Fruit fly (Drosophila melanogaster) whole organism, embryonic: ENCODE data around the gene CG1233.
A peak's percentile ranks its signal among the peaks of the same experiment; 100 is the strongest.

ENCODE experiments used
- Asciz ChIP-seq: fragments of 200-800 bp; sonication (Bioruptor generic); optimal IDR thresholded peaks from 2 replicates; lab custom pipeline; 2017; ENCODE audit warnings: missing biosample characterization, mild to moderate bottlenecking, missing genetic modification characterization, missing genetic modification reagents
- Atf3 ChIP-seq: fragments of 200-800 bp; sonication (Bioruptor generic); optimal IDR thresholded peaks from 3 replicates; lab custom pipeline; 2016; ENCODE audit warnings: missing biosample characterization, missing genetic modification characterization
- CG10147 ChIP-seq: fragments of 200-800 bp; sonication (Bioruptor generic); optimal IDR thresholded peaks from 2 replicates; lab custom pipeline; 2019; ENCODE audit warnings: missing biosample characterization, mild to moderate bottlenecking, missing genetic modification characterization, moderate library complexity
- CG10543 ChIP-seq: fragments of 200-800 bp; sonication (Bioruptor generic); optimal IDR thresholded peaks from 3 replicates; lab custom pipeline; 2017; ENCODE audit warnings: missing biosample characterization, mild to moderate bottlenecking, missing genetic modification characterization, moderate library complexity
- CG10654 ChIP-seq: fragments of 200-800 bp; sonication (Bioruptor generic); optimal IDR thresholded peaks from 2 replicates; lab custom pipeline; 2016; ENCODE audit warnings: missing biosample characterization, missing genetic modification characterization
- CG11398 ChIP-seq: fragments of 200-800 bp; sonication (Bioruptor generic); optimal IDR thresholded peaks from 2 replicates; lab custom pipeline; 2016; ENCODE audit warnings: missing biosample characterization, missing genetic modification characterization
- CG11723 ChIP-seq: fragments of 200-800 bp; sonication (Bioruptor generic); optimal IDR thresholded peaks from 2 replicates; lab custom pipeline; 2017; ENCODE audit warnings: missing biosample characterization, mild to moderate bottlenecking, missing genetic modification characterization
- CG12104 ChIP-seq: fragments of 200-800 bp; sonication (Bioruptor generic); optimal IDR thresholded peaks from 3 replicates; lab custom pipeline; 2016; ENCODE audit warnings: missing biosample characterization, missing genetic modification characterization
- CG1233 ChIP-seq: fragments of 200-800 bp; sonication (Bioruptor generic); optimal IDR thresholded peaks from 4 replicates; lab custom pipeline; 2018; ENCODE audit warnings: missing biosample characterization, mild to moderate bottlenecking, missing genetic modification characterization
- CG13624 ChIP-seq: fragments of 200-800 bp; sonication (Bioruptor generic); optimal IDR thresholded peaks from 2 replicates; lab custom pipeline; 2016; ENCODE audit warnings: missing biosample characterization, missing genetic modification characterization
- CG15269 ChIP-seq: fragments of 200-800 bp; sonication (Bioruptor generic); optimal IDR thresholded peaks from 2 replicates; lab custom pipeline; 2018; ENCODE audit warnings: missing biosample characterization, mild to moderate bottlenecking, missing genetic modification characterization, moderate library complexity
- CG1603 ChIP-seq: fragments of 200-800 bp; sonication (Bioruptor generic); optimal IDR thresholded peaks from 2 replicates; lab custom pipeline; 2019; ENCODE audit warnings: missing biosample characterization, mild to moderate bottlenecking, missing genetic modification characterization, moderate library complexity
- CG1647 ChIP-seq: fragments of 200-800 bp; sonication (Bioruptor generic); optimal IDR thresholded peaks from 3 replicates; lab custom pipeline; 2016; ENCODE audit warnings: missing biosample characterization, missing genetic modification characterization
- CG3163 ChIP-seq: fragments of 200-800 bp; sonication (Bioruptor generic); optimal IDR thresholded peaks from 3 replicates; lab custom pipeline; 2016; ENCODE audit warnings: missing biosample characterization, missing genetic modification characterization
- CG34224 ChIP-seq: fragments of 200-800 bp; sonication (Bioruptor generic); IDR thresholded peaks from 3 replicates; pipeline ENCODE4 v1.3.6; 2022; ENCODE audit warnings: missing biosample characterization, missing genetic modification characterization; ENCODE audit not compliant: partially characterized antibody
- CG5245 ChIP-seq: fragments of 200-800 bp; sonication (Bioruptor generic); optimal IDR thresholded peaks from 3 replicates; lab custom pipeline; 2016; ENCODE audit warnings: missing biosample characterization, missing genetic modification characterization
- CG7357 ChIP-seq: fragments of 200-800 bp; sonication (Bioruptor generic); IDR thresholded peaks from 3 replicates; pipeline ENCODE4 v1.3.6; 2022; ENCODE audit warnings: missing biosample characterization, missing genetic modification characterization
- CG8281 ChIP-seq: fragments of 200-800 bp; sonication (Bioruptor generic); optimal IDR thresholded peaks from 2 replicates; lab custom pipeline; 2018; ENCODE audit warnings: missing biosample characterization, mild to moderate bottlenecking, missing genetic modification characterization, moderate library complexity
- CG9876 ChIP-seq: fragments of 200-800 bp; sonication (Bioruptor generic); optimal IDR thresholded peaks from 2 replicates; lab custom pipeline; 2016; ENCODE audit warnings: missing biosample characterization, missing genetic modification characterization
- D19B ChIP-seq: fragments of 200-800 bp; sonication (Bioruptor generic); optimal IDR thresholded peaks from 2 replicates; lab custom pipeline; 2017; ENCODE audit warnings: missing biosample characterization, mild to moderate bottlenecking, missing genetic modification characterization
- Deaf1 ChIP-seq: fragments of 200-800 bp; optimal IDR thresholded peaks from 3 replicates; lab custom pipeline; 2019; ENCODE audit warnings: missing biosample characterization, mild to moderate bottlenecking, missing genetic modification characterization, moderate library complexity
- Elba2 ChIP-seq: fragments of 200-800 bp; sonication (Bioruptor generic); optimal IDR thresholded peaks from 3 replicates; lab custom pipeline; 2016; ENCODE audit warnings: missing biosample characterization, missing genetic modification characterization
- Hand ChIP-seq: fragments of 200-800 bp; sonication (Bioruptor generic); optimal IDR thresholded peaks from 2 replicates; lab custom pipeline; 2017; ENCODE audit warnings: mild to moderate bottlenecking, missing biosample characterization, missing genetic modification reagents, missing genetic modification characterization
- Mrtf ChIP-seq: fragments of 200-800 bp; sonication (Bioruptor generic); IDR thresholded peaks from 3 replicates; pipeline ENCODE4 v1.3.6; 2022; ENCODE audit warnings: missing biosample characterization, missing genetic modification characterization
- NfI ChIP-seq: fragments of 200-800 bp; sonication (Bioruptor generic); optimal IDR thresholded peaks from 3 replicates; lab custom pipeline; 2018; ENCODE audit warnings: missing biosample characterization, mild to moderate bottlenecking, missing genetic modification characterization, moderate library complexity
- Oli ChIP-seq: fragments of 200-800 bp; sonication (Bioruptor generic); optimal IDR thresholded peaks from 2 replicates; lab custom pipeline; 2018; ENCODE audit warnings: missing biosample characterization, mild to moderate bottlenecking, missing genetic modification characterization, moderate library complexity
- Pdp1 ChIP-seq, 2 experiments: fragments of 200-800 bp; sonication (Bioruptor generic); optimal IDR thresholded peaks; 3 replicates each; lab custom pipeline; 2016; ENCODE audit warnings: missing biosample characterization in 2 of 2, missing genetic modification characterization in 2 of 2, mild to moderate bottlenecking in 1 of 2, moderate library complexity in 1 of 2
- Rx ChIP-seq: fragments of 200-800 bp; sonication (Bioruptor generic); IDR thresholded peaks from 2 replicates; pipeline ENCODE4 v1.3.6; 2022; ENCODE audit warnings: missing biosample characterization, missing genetic modification characterization
- Sry-δ ChIP-seq: fragments of 200-800 bp; sonication (Bioruptor generic); optimal IDR thresholded peaks from 2 replicates; lab custom pipeline; 2016; ENCODE audit warnings: missing biosample characterization, missing genetic modification characterization
- Trl ChIP-seq, 3 experiments: fragments of >200 bp in 2 of 3; fragments of 200-800 bp in 1 of 3; sonication (Bioruptor generic) in 1 of 3; optimal IDR thresholded peaks; 2 replicates in 1 of 3; 3 replicates in 2 of 3; lab custom pipeline; 2016 to 2017; ENCODE audit warnings: missing biosample characterization in 1 of 3, missing genetic modification characterization in 1 of 3
- ab ChIP-seq: fragments of 200-800 bp; sonication (Bioruptor generic); optimal IDR thresholded peaks from 2 replicates; lab custom pipeline; 2016; ENCODE audit warnings: missing biosample characterization, missing genetic modification characterization
- al ChIP-seq: fragments of 200-800 bp; sonication (Bioruptor generic); IDR thresholded peaks from 2 replicates; pipeline ENCODE4 v1.3.6; 2022; ENCODE audit warnings: missing biosample characterization, missing genetic modification characterization
- bigmax ChIP-seq: fragments of 200-800 bp; sonication (Bioruptor generic); optimal IDR thresholded peaks from 2 replicates; lab custom pipeline; 2018; ENCODE audit warnings: missing biosample characterization, mild to moderate bottlenecking, missing genetic modification characterization
- bowl ChIP-seq: fragments of 200-800 bp; sonication (Bioruptor generic); IDR thresholded peaks from 2 replicates; pipeline ENCODE4 v1.3.6; 2022; ENCODE audit warnings: missing biosample characterization, missing genetic modification characterization
- cas ChIP-seq: fragments of 200-800 bp; sonication (Bioruptor generic); IDR thresholded peaks from 2 replicates; pipeline ENCODE4 v1.3.6; 2022; ENCODE audit warnings: missing biosample characterization, missing genetic modification characterization
- croc ChIP-seq: fragments of 200-800 bp; sonication (Bioruptor generic); conservative IDR thresholded peaks from 3 replicates; pipeline ENCODE4 v1.3.6; 2022; ENCODE audit warnings: missing biosample characterization, missing genetic modification characterization
- da ChIP-seq: fragments of 200-800 bp; sonication (Bioruptor generic); optimal IDR thresholded peaks from 2 replicates; lab custom pipeline; 2016; ENCODE audit warnings: missing biosample characterization, missing genetic modification characterization
- dan ChIP-seq: fragments of 200-800 bp; sonication (Bioruptor generic); IDR thresholded peaks from 2 replicates; pipeline ENCODE4 v1.3.6; 2022; ENCODE audit warnings: missing biosample characterization, missing genetic modification characterization
- esg ChIP-seq: fragments of 200-800 bp; sonication (Bioruptor generic); conservative IDR thresholded peaks from 2 replicates; pipeline ENCODE4 v1.3.6; 2022; ENCODE audit warnings: missing biosample characterization, missing genetic modification characterization
- grau ChIP-seq: fragments of 200-800 bp; optimal IDR thresholded peaks from 3 replicates; lab custom pipeline; 2019; ENCODE audit warnings: missing biosample characterization, mild to moderate bottlenecking, missing genetic modification characterization, moderate library complexity
- gt ChIP-seq: fragments of 200-800 bp; sonication (Bioruptor generic); IDR thresholded peaks from 2 replicates; pipeline ENCODE4 v1.3.6; 2022; ENCODE audit warnings: missing biosample characterization, missing genetic modification characterization
- oc ChIP-seq: fragments of 200-800 bp; sonication (Bioruptor generic); optimal IDR thresholded peaks from 2 replicates; lab custom pipeline; 2018; ENCODE audit warnings: missing biosample characterization, mild to moderate bottlenecking, missing genetic modification characterization, moderate library complexity
- peb ChIP-seq: fragments of 200-800 bp; sonication (Bioruptor generic); IDR thresholded peaks from 2 replicates; pipeline ENCODE4 v1.3.6; 2022; ENCODE audit warnings: missing biosample characterization, missing genetic modification characterization
- ranshi ChIP-seq: fragments of 200-800 bp; sonication (Bioruptor generic); IDR thresholded peaks from 2 replicates; pipeline ENCODE4 v1.3.6; 2022; ENCODE audit warnings: missing biosample characterization, missing genetic modification characterization
- repo ChIP-seq: fragments of 200-800 bp; sonication (Bioruptor generic); optimal IDR thresholded peaks from 2 replicates; lab custom pipeline; 2016; ENCODE audit warnings: missing biosample characterization, missing genetic modification characterization
- ro ChIP-seq: fragments of 200-800 bp; sonication (Bioruptor generic); IDR thresholded peaks from 2 replicates; pipeline ENCODE4 v1.3.6; 2022; ENCODE audit warnings: missing biosample characterization, missing genetic modification characterization
- schlank ChIP-seq: fragments of 200-800 bp; sonication (Bioruptor generic); optimal IDR thresholded peaks from 2 replicates; lab custom pipeline; 2018; ENCODE audit warnings: missing biosample characterization, mild to moderate bottlenecking, missing genetic modification characterization
- slbo ChIP-seq: fragments of 200-800 bp; sonication (Bioruptor generic); IDR thresholded peaks from 2 replicates; pipeline ENCODE4 v1.3.6; 2022; ENCODE audit warnings: missing biosample characterization, missing genetic modification characterization
- twi ChIP-seq: fragments of 200-800 bp; optimal IDR thresholded peaks from 2 replicates; lab custom pipeline; 2019; ENCODE audit warnings: missing biosample characterization, mild to moderate bottlenecking, missing genetic modification characterization, moderate library complexity

CG1233 gene

dm6 chr3L:377222-378071 is 16.2 kb downstream of the CG1233 start:
- no peak for TF ChIP-seq Elba2 (GFP tag; lab: Kevin White, UChicago)
- peak; percentile 65; the same call in 1 of the 2 replicates for TF ChIP-seq esg
- no peak for TF ChIP-seq da (GFP tag; lab: Kevin White, UChicago)
- TF ChIP-seq Sry-δ (GFP tag; lab: Kevin White, UChicago) = no peak
- peak; percentile 99 for TF ChIP-seq CG1233 (GFP tag; lab: Kevin White, UChicago)
- peak; percentile 93 for TF ChIP-seq CG15269
- TF ChIP-seq twi (tag; lab: Kevin White, UChicago) = peak; percentile 79
- TF ChIP-seq CG11723 = peak; percentile 87
- TF ChIP-seq Mrtf (GFP tag; lab: Robert Waterston, UW) = peak; percentile 38; the same call in 1 of the 3 replicates
- TF ChIP-seq oc (tag; lab: Kevin White, UChicago) = peak; percentile 83
- TF ChIP-seq Trl (optimal IDR thresholded peaks at IDR 0.05; lab: Kevin White, UChicago) = peak in 1 of 2 experiments; percentile 46
- no peak for TF ChIP-seq Trl (GFP tag; optimal IDR thresholded peaks at IDR 0.05; lab: Kevin White, UChicago)
- no peak for TF ChIP-seq CG34224 (GFP tag; lab: Robert Waterston, UW)
- TF ChIP-seq Rx (GFP tag; lab: Robert Waterston, UW) = peak; percentile 54
- TF ChIP-seq CG5245 (GFP tag; lab: Kevin White, UChicago) = peak; percentile 59
- peak; percentile 75 for TF ChIP-seq CG7357 (GFP tag; lab: Robert Waterston, UW)
- TF ChIP-seq CG10543 (GFP tag; lab: Kevin White, UChicago) = peak; percentile 92
- TF ChIP-seq cas (GFP tag; lab: Robert Waterston, UW) = peak; percentile 27; the same call in 1 of the 2 replicates
- peak; percentile 65 for TF ChIP-seq schlank
- TF ChIP-seq grau (tag; lab: Kevin White, UChicago) = peak; percentile 93
- 0 out of 2 replicates have a peak, but pooled peaks have one; percentile 38 for TF ChIP-seq dan (GFP tag; lab: Robert Waterston, UW)
- TF ChIP-seq Hand (GFP tag; lab: Kevin White, UChicago) = peak; percentile 94
- TF ChIP-seq Atf3 (GFP tag; lab: Kevin White, UChicago) = no peak
- TF ChIP-seq gt (GFP tag; lab: Robert Waterston, UW) = no peak
- TF ChIP-seq ro (GFP tag; lab: Robert Waterston, UW) = peak; percentile 50
- peak in 1 of 2 experiments; percentile 49 for TF ChIP-seq Pdp1 (GFP tag; optimal IDR thresholded peaks at IDR 0.05; lab: Kevin White, UChicago)
- no peak for TF ChIP-seq CG11398 (GFP tag; lab: Kevin White, UChicago)
- peak; percentile 95 for TF ChIP-seq CG10147 (GFP tag; lab: Kevin White, UChicago)
- no peak for TF ChIP-seq CG9876 (GFP tag; lab: Kevin White, UChicago)
- TF ChIP-seq Asciz (GFP tag; lab: Kevin White, UChicago) = peak; percentile 83
- no peak for TF ChIP-seq CG3163 (GFP tag; lab: Kevin White, UChicago)
- TF ChIP-seq CG10654 (GFP tag; lab: Kevin White, UChicago) = peak; percentile 73
- TF ChIP-seq Deaf1 (tag; lab: Kevin White, UChicago) = peak; percentile 69
- TF ChIP-seq NfI (GFP tag; lab: Kevin White, UChicago) = peak; percentile 91
- TF ChIP-seq ab = no peak
- TF ChIP-seq repo = no peak
- TF ChIP-seq CG12104 (GFP tag; lab: Kevin White, UChicago) = peak; percentile 81
- no peak for TF ChIP-seq CG13624 (GFP tag; lab: Kevin White, UChicago)
- TF ChIP-seq bigmax (GFP tag; lab: Kevin White, UChicago) = peak; percentile 19
- TF ChIP-seq D19B = peak; percentile 74
- TF ChIP-seq peb = peak; percentile 40; the same call in 1 of the 2 replicates
- peak; percentile 94 for TF ChIP-seq Oli (tag; lab: Kevin White, UChicago)
- TF ChIP-seq CG1603 (tag; lab: Kevin White, UChicago) = peak; percentile 39
- no peak for TF ChIP-seq CG1647 (GFP tag; lab: Kevin White, UChicago)
- TF ChIP-seq bowl (GFP tag; lab: Robert Waterston, UW) = no peak
- TF ChIP-seq al (GFP tag; lab: Robert Waterston, UW) = peak; percentile 48; the same call in 1 of the 2 replicates
- TF ChIP-seq ranshi (GFP tag; lab: Robert Waterston, UW) = peak; percentile 78
- TF ChIP-seq slbo = peak; percentile 75
- TF ChIP-seq CG8281 (tag; lab: Kevin White, UChicago) = peak; percentile 73
- peak; percentile 69 for TF ChIP-seq croc (GFP tag; lab: Robert Waterston, UW)
